Worm (Caenorhabditis elegans) whole organism, young adult: Measurements from ENCODE around the gene lin-52.

Experiments
- C06A6.2 ChIP-seq: fragments of 200-800 bp; sonication (Bioruptor generic); conservative IDR thresholded peaks from 2 replicates; pipeline ENCODE4 v1.3.6; 2022; ENCODE audit warnings: missing genetic modification characterization, missing compliant biosample characterization
- F39B2.1 ChIP-seq: fragments of 200-800 bp; sonication (Bioruptor generic); IDR thresholded peaks from 2 replicates; pipeline ENCODE4 v1.3.6; 2022; ENCODE audit warnings: missing genetic modification reagents, missing genetic modification characterization, missing compliant biosample characterization
- F49E8.2 ChIP-seq: sonication (generic microtip); optimal IDR thresholded peaks from 3 replicates; lab custom pipeline; 2017; ENCODE audit warnings: missing genetic modification characterization, mild to moderate bottlenecking, missing compliant biosample characterization, antibody characterized with exemption, moderate library complexity; ENCODE audit not compliant: insufficient read depth
- Y95B8A.8 ChIP-seq: fragments of 200-800 bp; sonication (Bioruptor generic); IDR thresholded peaks from 2 replicates; pipeline ENCODE4 v1.3.6; 2022; ENCODE audit warnings: missing genetic modification reagents, missing genetic modification characterization, missing compliant biosample characterization
- akir-1 ChIP-seq: fragments of 200-800 bp; sonication (Bioruptor generic); optimal IDR thresholded peaks from 2 replicates; lab custom pipeline; 2018; ENCODE audit warnings: mild to moderate bottlenecking, missing genetic modification characterization, moderate library complexity, missing compliant biosample characterization
- ama-1 ChIP-seq, 3 experiments: fragments of 150-350 bp in 1 of 3; sonication (generic microtip) in 2 of 3; optimal IDR thresholded peaks; 2 replicates each; lab custom pipeline; 2014 to 2018; ENCODE audit warnings: missing biosample characterization in 2 of 3, missing genetic modification characterization in 2 of 3, missing genetic modification reagents in 2 of 3
- hlh-26 ChIP-seq: fragments of 200-800 bp; sonication (Bioruptor generic); conservative IDR thresholded peaks from 2 replicates; pipeline ENCODE4 v1.3.6; 2022; ENCODE audit warnings: missing genetic modification reagents, missing genetic modification characterization, missing compliant biosample characterization
- lin-35 ChIP-seq, 3 experiments: fragments of 150-350 bp in 2 of 3; sonication (generic microtip) in 1 of 3; optimal IDR thresholded peaks; 2 replicates each; lab custom pipeline; 2014 to 2018; ENCODE audit warnings: missing biosample characterization in 3 of 3, missing genetic modification characterization in 3 of 3, missing genetic modification reagents in 3 of 3
- lin-40 ChIP-seq: sonication (generic microtip); optimal IDR thresholded peaks from 2 replicates; lab custom pipeline; 2016; ENCODE audit warnings: missing genetic modification characterization, mild to moderate bottlenecking, missing compliant biosample characterization, missing genotype, missing genetic modification reagents
- pha-4 ChIP-seq: fragments of 150-350 bp; sonication (generic microtip); optimal IDR thresholded peaks from 2 replicates; lab custom pipeline; 2014; ENCODE audit warnings: missing biosample characterization, missing genetic modification reagents, missing genetic modification characterization
- unc-62 ChIP-seq: fragments of 150-350 bp; optimal IDR thresholded peaks from 2 replicates; lab custom pipeline; 2014; ENCODE audit warnings: missing biosample characterization, missing genetic modification reagents, missing genetic modification characterization
- ztf-25 ChIP-seq: fragments of 200-800 bp; sonication (Bioruptor generic); IDR thresholded peaks from 2 replicates; pipeline ENCODE4 v1.3.6; 2022; ENCODE audit warnings: missing genetic modification reagents, missing genetic modification characterization, missing compliant biosample characterization

DNA sequence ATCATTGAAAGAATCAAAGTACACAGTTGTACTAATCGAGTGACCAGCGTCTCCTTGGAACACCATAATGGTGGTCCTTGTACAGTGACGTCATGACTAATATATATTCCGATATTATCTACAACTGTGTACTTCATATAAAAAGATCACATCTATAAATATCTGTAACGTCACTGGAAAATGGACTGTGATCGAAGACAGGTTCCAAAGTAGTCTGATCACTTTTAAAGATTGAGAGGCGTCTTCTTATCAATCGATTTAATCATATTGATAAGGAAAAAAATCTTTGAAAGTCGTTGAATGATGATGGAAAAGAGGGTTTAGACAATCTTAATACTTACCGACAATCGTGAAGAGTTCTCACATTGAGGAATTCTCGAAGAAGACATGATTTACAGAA lies 33.5 kb upstream of the lin-52 start:
- TF ChIP-seq akir-1 (GFP tag; lab: Kevin White, UChicago), result no peak
- no peak for TF ChIP-seq unc-62 (GFP tag; lab: Kevin White, UChicago)
- TF ChIP-seq ama-1 (optimal IDR thresholded peaks at IDR 0.05; lab: Kevin White, UChicago), result no peak
- TF ChIP-seq ama-1 (GFP tag; optimal IDR thresholded peaks at IDR 0.05; lab: Kevin White, UChicago), result no peak
- TF ChIP-seq C06A6.2, result no peak
- TF ChIP-seq lin-35 (GFP tag; optimal IDR thresholded peaks at IDR 0.05; lab: Kevin White, UChicago), result no peak
- no peak for TF ChIP-seq Y95B8A.8 (GFP tag; lab: Robert Waterston, UW)
- TF ChIP-seq F39B2.1 (GFP tag; lab: Robert Waterston, UW), result no peak
- TF ChIP-seq lin-40, result no peak
- TF ChIP-seq pha-4 (tag; lab: Kevin White, UChicago), result no peak
- no peak for TF ChIP-seq ztf-25 (GFP tag; lab: Robert Waterston, UW)
- TF ChIP-seq hlh-26 (GFP tag; lab: Robert Waterston, UW), result no peak
- TF ChIP-seq F49E8.2 (tag; lab: Kevin White, UChicago), result no peak
